Worm (Caenorhabditis elegans) whole organism, early embryonic: Measurements from ENCODE around the gene dmd-3.

ENCODE experiments used
- ama-1 ChIP-seq: fragments of 150-350 bp; optimal IDR thresholded peaks from 2 replicates; lab custom pipeline; 2014
- ceh-13 ChIP-seq: fragments of 200-800 bp; sonication (Bioruptor generic); optimal IDR thresholded peaks from 2 replicates; lab custom pipeline; 2018; ENCODE audit warnings: mild to moderate bottlenecking, missing genetic modification characterization, missing compliant biosample characterization
- ceh-36 ChIP-seq: sonication (generic microtip); optimal IDR thresholded peaks from 2 replicates; lab custom pipeline; 2016; ENCODE audit warnings: missing genetic modification characterization, inconsistent platforms, missing compliant biosample characterization
- sea-1 ChIP-seq: fragments of 200-800 bp; sonication (Bioruptor generic); conservative IDR thresholded peaks from 2 replicates; pipeline ENCODE4 v1.3.6; 2022; ENCODE audit warnings: missing genetic modification characterization, missing compliant biosample characterization

ce11 chrV:19667716-19668115, 12.7 kb upstream of the dmd-3 start:
- TF ChIP-seq sea-1 (GFP tag; lab: Robert Waterston, UW) (no peak), ama-1 (lab: Kevin White, UChicago) (no peak), ceh-36 (tag; lab: Kevin White, UChicago) (no peak), ceh-13 (GFP tag; lab: Kevin White, UChicago) (no peak)
